Fruit fly (Drosophila melanogaster): ENCODE data around the gene ver.

ver gene

DNA sequence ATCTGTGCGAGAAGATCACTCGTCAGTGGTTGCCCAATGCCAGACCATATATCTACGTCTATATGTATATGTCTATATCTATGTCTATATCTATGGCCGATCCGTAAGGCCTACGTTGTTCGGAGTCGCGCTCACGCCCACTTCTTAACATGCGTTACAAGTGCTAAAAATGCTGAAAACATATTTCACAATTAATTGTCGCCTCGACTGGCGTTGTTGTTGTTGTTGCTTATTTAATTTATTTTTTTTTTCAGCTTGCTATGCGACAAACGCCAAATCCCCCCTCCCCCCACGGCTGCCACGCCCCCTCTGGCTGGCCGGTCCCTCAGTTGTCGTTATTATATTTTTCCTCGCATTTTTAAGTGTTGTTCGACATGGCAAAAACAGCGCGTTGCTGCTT lies 40.5 kb downstream of the ver start (continued):
- TF ChIP-seq net (GFP tag; optimal IDR thresholded peaks at IDR 0.05), result no peak

dm6 chr3L:12564979-12565378 lies 41.2 kb downstream of the ver start:
- TF ChIP-seq eg (GFP tag; IDR thresholded peaks at IDR 0.05), result peak; percentile 41; the same call in 1 of the 3 replicates
- no peak for TF ChIP-seq Met (GFP tag; optimal IDR thresholded peaks at IDR 0.05)

DNA sequence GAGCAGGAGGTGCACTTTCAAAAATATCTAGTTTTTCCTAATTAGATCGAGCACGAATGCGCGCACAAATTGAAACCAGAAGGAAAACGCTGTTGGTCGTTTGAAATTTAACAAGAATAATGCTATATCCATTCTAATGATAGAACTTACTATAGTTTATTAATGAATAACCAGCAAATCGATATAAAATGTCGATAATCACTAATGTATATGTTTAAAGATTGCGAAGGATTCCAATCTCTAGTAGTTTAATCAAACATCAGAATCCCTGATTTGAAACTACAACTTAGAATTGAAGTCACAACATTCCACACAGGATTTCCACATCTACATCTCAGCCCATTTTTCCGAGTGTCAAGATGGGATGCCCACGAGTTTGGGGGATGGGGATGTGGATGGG lies 41.6 kb downstream of the ver start:
- TF ChIP-seq ss (GFP tag; optimal IDR thresholded peaks at IDR 0.05), result no peak
- TF ChIP-seq vri (GFP tag; optimal IDR thresholded peaks at IDR 0.05), result no peak
- TF ChIP-seq Lpt (GFP tag; optimal IDR thresholded peaks at IDR 0.05), result no peak
- TF ChIP-seq CG11762 (GFP tag; optimal IDR thresholded peaks at IDR 0.05; ENCODE audit: insufficient read depth), result no peak

DNA sequence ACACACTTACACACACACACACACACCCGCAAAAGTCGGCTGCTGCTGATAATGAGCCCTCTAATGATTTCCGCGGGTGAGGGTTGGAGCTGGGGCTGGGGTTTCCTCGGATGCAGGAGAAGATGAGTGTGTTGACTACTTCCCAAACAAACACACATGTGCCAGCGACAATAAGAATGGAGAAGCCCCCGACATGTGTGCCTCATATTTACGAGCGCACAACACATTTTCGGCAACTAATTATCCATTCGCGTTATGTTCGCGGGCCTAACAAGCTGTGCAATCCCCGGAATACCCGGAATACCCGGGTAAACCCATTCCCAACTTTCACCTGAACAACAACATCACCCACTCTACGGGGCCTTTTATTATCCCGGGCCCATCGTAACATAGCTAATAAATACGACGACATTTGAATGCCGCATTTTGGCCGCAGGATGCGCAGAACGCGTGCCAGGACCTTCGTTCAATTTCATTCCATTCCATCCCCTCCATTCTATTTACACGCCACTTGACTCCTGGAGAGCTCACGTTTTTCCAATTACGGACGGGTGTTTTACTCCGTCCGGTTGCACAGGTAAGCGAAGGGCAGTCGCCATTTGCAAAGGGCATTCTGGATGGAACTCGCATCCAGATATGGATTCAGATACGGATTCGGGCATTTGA lies 42.4 kb downstream of the ver start:
- TF ChIP-seq CG16779 (tag; optimal IDR thresholded peaks at IDR 0.05) (no peak), salr (GFP tag; optimal IDR thresholded peaks at IDR 0.05) (no peak), spab (GFP tag; optimal IDR thresholded peaks at IDR 0.05) (no peak), Hr39 (GFP tag; optimal IDR thresholded peaks at IDR 0.05) (no peak), acj6 (GFP tag; optimal IDR thresholded peaks at IDR 0.05) (no peak), Blimp-1 (GFP tag; optimal IDR thresholded peaks at IDR 0.05) (no peak), Gug (GFP tag; IDR thresholded peaks at IDR 0.05) (no peak), dsx (GFP tag; optimal IDR thresholded peaks at IDR 0.05; ENCODE audit: poor library complexity, severe bottlenecking) (no peak), Eip78C (GFP tag) (no peak), CG34406 (GFP tag; optimal IDR thresholded peaks at IDR 0.05) (no peak)

- peak; percentile 38; the same call in 1 of the 2 replicates for TF ChIP-seq Gug (GFP tag; IDR thresholded peaks at IDR 0.05)
- no peak for TF ChIP-seq CG10631 (GFP tag; optimal IDR thresholded peaks at IDR 0.05)
- peak; percentile 15 for TF ChIP-seq pdm3 (GFP tag; optimal IDR thresholded peaks at IDR 0.05)
- TF ChIP-seq Lpt (GFP tag; optimal IDR thresholded peaks at IDR 0.05), result no peak
- TF ChIP-seq Sox15 (GFP tag; optimal IDR thresholded peaks at IDR 0.05), result no peak
- TF ChIP-seq topi (GFP tag; optimal IDR thresholded peaks at IDR 0.05), result peak; percentile 39
- peak; percentile 35 for TF ChIP-seq Met (GFP tag; optimal IDR thresholded peaks at IDR 0.05)
- peak; percentile 7 for TF ChIP-seq Ets21C (GFP tag; optimal IDR thresholded peaks at IDR 0.05)
- peak; percentile 17 for TF ChIP-seq CG10669 (GFP tag; optimal IDR thresholded peaks at IDR 0.05)
- no peak for TF ChIP-seq CG6792 (GFP tag; optimal IDR thresholded peaks at IDR 0.05)
- peak; percentile 8 for TF ChIP-seq CG11902 (GFP tag; optimal IDR thresholded peaks at IDR 0.05)
- TF ChIP-seq CG31627 (GFP tag; optimal IDR thresholded peaks at IDR 0.05), result peak; percentile 48
- TF ChIP-seq CG3919 (GFP tag; optimal IDR thresholded peaks at IDR 0.05), result peak; percentile 41
- no peak for TF ChIP-seq net (GFP tag; optimal IDR thresholded peaks at IDR 0.05)
- TF ChIP-seq ss (GFP tag; optimal IDR thresholded peaks at IDR 0.05), result peak in 1 of 2 experiments; percentile 14
- no peak for TF ChIP-seq vri (GFP tag; optimal IDR thresholded peaks at IDR 0.05)
- TF ChIP-seq CG6276 (GFP tag; optimal IDR thresholded peaks at IDR 0.05), result no peak
- TF ChIP-seq CG34406 (GFP tag; optimal IDR thresholded peaks at IDR 0.05), result no peak
- TF ChIP-seq Hr39 (GFP tag; optimal IDR thresholded peaks at IDR 0.05), result peak; percentile 41
- no peak for TF ChIP-seq Hr38 (GFP tag; optimal IDR thresholded peaks at IDR 0.05)
- TF ChIP-seq CG9139 (GFP tag; optimal IDR thresholded peaks at IDR 0.05), result no peak
- no peak for TF ChIP-seq spab (GFP tag; optimal IDR thresholded peaks at IDR 0.05)
- TF ChIP-seq CG16779 (tag; optimal IDR thresholded peaks at IDR 0.05), result no peak
- TF ChIP-seq cyc (GFP tag; optimal IDR thresholded peaks at IDR 0.05), result peak; percentile 54
- TF ChIP-seq CG8119 (GFP tag; IDR thresholded peaks at IDR 0.05), result no peak
- TF ChIP-seq OdsH (GFP tag; optimal IDR thresholded peaks at IDR 0.05), result peak; percentile 23
- TF ChIP-seq esn (GFP tag; optimal IDR thresholded peaks at IDR 0.05), result peak; percentile 32
- TF ChIP-seq CG3032 (tag; optimal IDR thresholded peaks at IDR 0.05), result peak; percentile 58
- TF ChIP-seq CG6854 (GFP tag; optimal IDR thresholded peaks at IDR 0.05), result no peak
- peak; percentile 62 for TF ChIP-seq Eip78C (GFP tag)
- TF ChIP-seq Eip75B (GFP tag; optimal IDR thresholded peaks at IDR 0.05), result no peak
- peak; percentile 27 for TF ChIP-seq dsx (GFP tag; optimal IDR thresholded peaks at IDR 0.05; ENCODE audit: poor library complexity, severe bottlenecking)
- peak in 1 of 2 experiments; percentile 37 for TF ChIP-seq salr (GFP tag; optimal IDR thresholded peaks at IDR 0.05)
- TF ChIP-seq eg (GFP tag; IDR thresholded peaks at IDR 0.05), result no peak
- TF ChIP-seq dac (GFP tag; optimal IDR thresholded peaks at IDR 0.05), result no peak
- TF ChIP-seq CG11762 (GFP tag; optimal IDR thresholded peaks at IDR 0.05; ENCODE audit: insufficient read depth), result no peak
- TF ChIP-seq CG15336 (GFP tag; IDR thresholded peaks at IDR 0.05), result 0 out of 2 replicates have a peak, but pooled peaks have one; percentile 14
- TF ChIP-seq fkh (GFP tag; optimal IDR thresholded peaks at IDR 0.05), result peak; percentile 97
These were observed 48.6 kb downstream of the ver start, which contains the start of gene sowah for dm6 chr3L:12572366-12572765. Gene sowah, minus strand, starts transcription at chr3L:12572542.

Measured in whole organism, prepupa.